Worm (Caenorhabditis elegans) whole organism, L1 larva: Measurements from ENCODE around the gene C07A9.10.

Experiments
- ama-1 ChIP-seq: fragments of 150-350 bp; optimal IDR thresholded peaks from 2 replicates; lab custom pipeline; 2014
- dpl-1 ChIP-seq, 3 experiments: fragments of 150-350 bp in 2 of 3; sonication (generic microtip) in 1 of 3; optimal IDR thresholded peaks; 2 replicates each; lab custom pipeline; 2014 to 2017; ENCODE audit warnings: missing biosample characterization in 3 of 3, missing genetic modification characterization in 3 of 3, missing genetic modification reagents in 3 of 3
- efl-3 ChIP-seq: fragments of 200-800 bp; sonication (Bioruptor generic); optimal IDR thresholded peaks from 2 replicates; lab custom pipeline; 2018; ENCODE audit warnings: mild to moderate bottlenecking, missing genetic modification characterization, missing compliant biosample characterization
- fos-1 ChIP-seq: fragments of 150-350 bp; optimal IDR thresholded peaks from 2 replicates; lab custom pipeline; 2014; ENCODE audit warnings: missing biosample characterization, missing genetic modification characterization
- mep-1 ChIP-seq: fragments of 150-350 bp; optimal IDR thresholded peaks from 2 replicates; lab custom pipeline; 2014; ENCODE audit warnings: missing biosample characterization, missing genetic modification characterization
- nhr-237 ChIP-seq: fragments of 150-350 bp; optimal IDR thresholded peaks from 2 replicates; lab custom pipeline; 2014; ENCODE audit warnings: missing biosample characterization, missing genetic modification characterization
- nhr-28 ChIP-seq: fragments of 150-350 bp; optimal IDR thresholded peaks from 2 replicates; lab custom pipeline; 2014; ENCODE audit warnings: missing biosample characterization, missing genetic modification characterization
- pqm-1 ChIP-seq: sonication (generic microtip); optimal IDR thresholded peaks from 3 replicates; lab custom pipeline; 2017; ENCODE audit warnings: missing biosample characterization, missing genetic modification characterization
- sup-37 ChIP-seq: fragments of 200-800 bp; sonication (Bioruptor generic); optimal IDR thresholded peaks from 2 replicates; lab custom pipeline; 2018; ENCODE audit warnings: mild to moderate bottlenecking, missing genetic modification characterization, missing compliant biosample characterization
- tbx-2 ChIP-seq: sonication (generic microtip); optimal IDR thresholded peaks from 2 replicates; lab custom pipeline; 2016; ENCODE audit warnings: missing genetic modification characterization, missing compliant biosample characterization
- unc-62 ChIP-seq: fragments of 150-350 bp; optimal IDR thresholded peaks from 2 replicates; lab custom pipeline; 2014; ENCODE audit warnings: missing biosample characterization, missing genetic modification reagents, missing genetic modification characterization
- zag-1 ChIP-seq: fragments of 150-350 bp; optimal IDR thresholded peaks from 2 replicates; lab custom pipeline; 2014; ENCODE audit warnings: missing biosample characterization, missing genetic modification characterization
- zip-4 ChIP-seq: fragments of 200-800 bp; sonication (Bioruptor generic); optimal IDR thresholded peaks from 2 replicates; lab custom pipeline; 2018; ENCODE audit warnings: mild to moderate bottlenecking, missing genetic modification characterization, moderate library complexity, missing compliant biosample characterization

ce11 chrIII:9695379-9695778, 9.5 kb upstream of the C07A9.10 start:
- TF ChIP-seq pqm-1 (tag; lab: Kevin White, UChicago) (no peak), zip-4 (GFP tag; lab: Kevin White, UChicago) (no peak), fos-1 (no peak), nhr-28 (tag; lab: Kevin White, UChicago) (no peak), ama-1 (no peak), efl-3 (GFP tag; lab: Kevin White, UChicago) (no peak), unc-62 (no peak), sup-37 (GFP tag; lab: Kevin White, UChicago) (no peak), dpl-1 (GFP tag; optimal IDR thresholded peaks at IDR 0.05; lab: Kevin White, UChicago) (peak; percentile 37 to 63 (median 48)), nhr-237 (tag; lab: Kevin White, UChicago) (no peak), tbx-2 (tag; lab: Kevin White, UChicago) (no peak), mep-1 (tag; lab: Kevin White, UChicago) (peak; percentile 26), zag-1 (tag; lab: Kevin White, UChicago) (no peak)
